Fruit fly (Drosophila melanogaster): ENCODE measurements around the gene myo.

- TF ChIP-seq CG11902 (GFP tag; optimal IDR thresholded peaks at IDR 0.05) (no peak), Hr39 (GFP tag; optimal IDR thresholded peaks at IDR 0.05) (no peak), CG31627 (GFP tag; optimal IDR thresholded peaks at IDR 0.05) (no peak), CG16779 (tag; optimal IDR thresholded peaks at IDR 0.05) (no peak)
These were observed 25.9 kb upstream of the myo start for dm6 chr4:721774-722173.

All from whole organism, prepupa.